Worm (Caenorhabditis elegans) whole organism, young adult: ENCODE measurements around the gene aptf-2.

Source experiments
- B0035.1 ChIP-seq: sonication (generic microtip); optimal IDR thresholded peaks from 2 replicates; lab custom pipeline; 2016; ENCODE audit warnings: missing genetic modification characterization, mild to moderate bottlenecking, missing compliant biosample characterization, missing genotype, missing genetic modification reagents
- B0261.1 ChIP-seq: sonication (generic microtip); optimal IDR thresholded peaks from 2 replicates; lab custom pipeline; 2016; ENCODE audit warnings: mild to moderate bottlenecking, missing genetic modification characterization, moderate library complexity, missing compliant biosample characterization
- F10E7.11 ChIP-seq: sonication (generic microtip); optimal IDR thresholded peaks from 2 replicates; lab custom pipeline; 2017; ENCODE audit warnings: mild to moderate bottlenecking, missing genetic modification characterization, moderate library complexity, missing compliant biosample characterization
- F57C9.4 ChIP-seq: sonication (generic microtip); optimal IDR thresholded peaks from 2 replicates; lab custom pipeline; 2017; ENCODE audit warnings: mild to moderate bottlenecking, missing genetic modification characterization, missing compliant biosample characterization
- K11D2.4 ChIP-seq: fragments of 200-800 bp; sonication (Bioruptor generic); IDR thresholded peaks from 2 replicates; pipeline ENCODE4 v1.3.6; 2022; ENCODE audit warnings: missing genetic modification reagents, missing genetic modification characterization, missing compliant biosample characterization
- K12H6.12 ChIP-seq: fragments of 200-800 bp; sonication (Bioruptor generic); optimal IDR thresholded peaks from 2 replicates; lab custom pipeline; 2018; ENCODE audit warnings: mild to moderate bottlenecking, missing genetic modification characterization, missing compliant biosample characterization
- Y53G8AR.9 ChIP-seq: fragments of 200-800 bp; sonication (Bioruptor generic); conservative IDR thresholded peaks from 2 replicates; pipeline ENCODE4 v1.3.6; 2022; ENCODE audit warnings: missing genetic modification reagents, missing genetic modification characterization, missing compliant biosample characterization
- Y56A3A.18 ChIP-seq: fragments of 200-800 bp; sonication (Bioruptor generic); IDR thresholded peaks from 2 replicates; pipeline ENCODE4 v1.3.6; 2022; ENCODE audit warnings: missing genetic modification reagents, missing genetic modification characterization, missing compliant biosample characterization
- Y67H2A.10 ChIP-seq: fragments of 200-800 bp; sonication (Bioruptor generic); conservative IDR thresholded peaks from 2 replicates; pipeline ENCODE4 v1.3.6; 2022; ENCODE audit warnings: missing genetic modification reagents, missing genetic modification characterization, missing compliant biosample characterization
- Y79H2A.3 ChIP-seq: fragments of 200-800 bp; sonication (Bioruptor generic); conservative IDR thresholded peaks from 2 replicates; pipeline ENCODE4 v1.3.6; 2022; ENCODE audit warnings: missing genetic modification reagents, missing genetic modification characterization, missing compliant biosample characterization
- Y95B8A.8 ChIP-seq: fragments of 200-800 bp; sonication (Bioruptor generic); IDR thresholded peaks from 2 replicates; pipeline ENCODE4 v1.3.6; 2022; ENCODE audit warnings: missing genetic modification reagents, missing genetic modification characterization, missing compliant biosample characterization
- atf-7 ChIP-seq: sonication (generic microtip); optimal IDR thresholded peaks from 2 replicates; lab custom pipeline; 2017; ENCODE audit warnings: mild to moderate bottlenecking, missing genetic modification characterization, missing compliant biosample characterization
- athp-1 ChIP-seq: sonication (generic microtip); optimal IDR thresholded peaks from 2 replicates; lab custom pipeline; 2017; ENCODE audit warnings: mild to moderate bottlenecking, missing genetic modification characterization, missing compliant biosample characterization
- bed-1 ChIP-seq: fragments of 200-800 bp; sonication (Bioruptor generic); IDR thresholded peaks from 2 replicates; pipeline ENCODE4 v1.3.6; 2022; ENCODE audit warnings: missing genetic modification reagents, missing genetic modification characterization, missing compliant biosample characterization
- bed-2 ChIP-seq: fragments of 200-800 bp; sonication (Bioruptor generic); IDR thresholded peaks from 2 replicates; pipeline ENCODE4 v1.3.6; 2022; ENCODE audit warnings: missing genetic modification reagents, missing genetic modification characterization, missing compliant biosample characterization
- cebp-1 ChIP-seq, 2 experiments: fragments of 200-800 bp in 1 of 2; sonication (Bioruptor generic) in 1 of 2; sonication (generic microtip) in 1 of 2; IDR thresholded peaks in 1 of 2; optimal IDR thresholded peaks in 1 of 2; 2 replicates each; pipeline versions ENCODE4 v1.3.6 to Lab custom; 2017 to 2022; ENCODE audit warnings: missing compliant biosample characterization in 2 of 2, missing genetic modification characterization in 2 of 2, mild to moderate bottlenecking in 1 of 2, missing genetic modification reagents in 1 of 2, moderate library complexity in 1 of 2
- ceh-91 ChIP-seq: fragments of 200-800 bp; sonication (Bioruptor generic); IDR thresholded peaks from 2 replicates; pipeline ENCODE4 v1.3.6; 2022; ENCODE audit warnings: missing genetic modification reagents, missing genetic modification characterization, missing compliant biosample characterization
- dox-1 ChIP-seq: fragments of 200-800 bp; sonication (Bioruptor generic); IDR thresholded peaks from 2 replicates; pipeline ENCODE4 v1.3.6; 2022; ENCODE audit warnings: missing genetic modification reagents, missing genetic modification characterization, missing compliant biosample characterization
- efl-1 ChIP-seq: fragments of 150-350 bp; optimal IDR thresholded peaks from 2 replicates; lab custom pipeline; 2014; ENCODE audit warnings: missing biosample characterization, missing genetic modification reagents, missing genetic modification characterization
- fkh-3 ChIP-seq: sonication (generic microtip); optimal IDR thresholded peaks from 2 replicates; lab custom pipeline; 2016; ENCODE audit warnings: mild to moderate bottlenecking, missing genetic modification characterization, missing compliant biosample characterization
- hmg-20 ChIP-seq: fragments of 200-800 bp; sonication (Bioruptor generic); IDR thresholded peaks from 2 replicates; pipeline ENCODE4 v1.3.6; 2022; ENCODE audit warnings: missing genetic modification reagents, missing genetic modification characterization, missing compliant biosample characterization
- hsf-1 ChIP-seq: fragments of 200-800 bp; sonication (Bioruptor generic); IDR thresholded peaks from 2 replicates; pipeline ENCODE4 v1.3.6; 2022; ENCODE audit warnings: missing genetic modification reagents, missing genetic modification characterization, missing compliant biosample characterization
- let-607 ChIP-seq, 2 experiments: fragments of 200-800 bp in 1 of 2; sonication (Bioruptor generic) in 1 of 2; sonication (generic microtip) in 1 of 2; optimal IDR thresholded peaks; 2 replicates each; lab custom pipeline; 2016 to 2018; ENCODE audit warnings: mild to moderate bottlenecking in 2 of 2, missing compliant biosample characterization in 2 of 2, missing genetic modification characterization in 2 of 2, moderate library complexity in 2 of 2, missing genotype in 1 of 2
- lin-40 ChIP-seq: sonication (generic microtip); optimal IDR thresholded peaks from 2 replicates; lab custom pipeline; 2016; ENCODE audit warnings: missing genetic modification characterization, mild to moderate bottlenecking, missing compliant biosample characterization, missing genotype, missing genetic modification reagents
- lin-54 ChIP-seq: fragments of 200-800 bp; sonication (Bioruptor generic); optimal IDR thresholded peaks from 2 replicates; lab custom pipeline; 2018; ENCODE audit warnings: mild to moderate bottlenecking, missing genetic modification characterization, missing compliant biosample characterization
- lir-1 ChIP-seq: fragments of 200-800 bp; sonication (Bioruptor generic); conservative IDR thresholded peaks from 2 replicates; pipeline ENCODE4 v1.3.6; 2022; ENCODE audit warnings: missing genetic modification reagents, missing genetic modification characterization, missing compliant biosample characterization
- madf-8 ChIP-seq: fragments of 200-800 bp; sonication (Bioruptor generic); conservative IDR thresholded peaks from 2 replicates; pipeline ENCODE4 v1.3.6; 2022; ENCODE audit warnings: missing genetic modification reagents, missing genetic modification characterization, missing compliant biosample characterization
- mel-28 ChIP-seq: sonication (generic microtip); optimal IDR thresholded peaks from 2 replicates; lab custom pipeline; 2016; ENCODE audit warnings: borderline replicate concordance, mild to moderate bottlenecking, missing genetic modification characterization, missing compliant biosample characterization
- mxl-1 ChIP-seq: sonication (generic microtip); optimal IDR thresholded peaks from 2 replicates; lab custom pipeline; 2016; ENCODE audit warnings: missing genetic modification characterization, missing compliant biosample characterization
- nfya-1 ChIP-seq: sonication (generic microtip); optimal IDR thresholded peaks from 2 replicates; lab custom pipeline; 2017; ENCODE audit warnings: antibody characterized with exemption, missing compliant biosample characterization, missing genetic modification characterization, borderline replicate concordance; ENCODE audit not compliant: insufficient read depth
- nfyb-1 ChIP-seq: fragments of 200-800 bp; sonication (Bioruptor generic); IDR thresholded peaks from 2 replicates; pipeline ENCODE4 v1.3.6; 2022; ENCODE audit warnings: missing genetic modification reagents, missing genetic modification characterization, missing compliant biosample characterization
- nhr-120 ChIP-seq: fragments of 200-800 bp; sonication (Bioruptor generic); IDR thresholded peaks from 2 replicates; pipeline ENCODE4 v1.3.6; 2022; ENCODE audit warnings: missing genetic modification characterization, missing compliant biosample characterization
- nhr-27 ChIP-seq: fragments of 200-800 bp; sonication (Bioruptor generic); optimal IDR thresholded peaks from 2 replicates; lab custom pipeline; 2018; ENCODE audit warnings: mild to moderate bottlenecking, missing genetic modification characterization, moderate library complexity, missing compliant biosample characterization
- nhr-80 ChIP-seq: sonication (generic microtip); optimal IDR thresholded peaks from 2 replicates; lab custom pipeline; 2016; ENCODE audit warnings: missing genetic modification characterization, missing compliant biosample characterization
- nhr-90 ChIP-seq: sonication (generic microtip); optimal IDR thresholded peaks from 2 replicates; lab custom pipeline; 2016; ENCODE audit warnings: missing genotype, mild to moderate bottlenecking, missing genetic modification characterization, missing compliant biosample characterization
- sdz-38 ChIP-seq: sonication (generic microtip); optimal IDR thresholded peaks from 2 replicates; lab custom pipeline; 2016; ENCODE audit warnings: missing genotype, missing genetic modification characterization, missing compliant biosample characterization
- snpc-1.3 ChIP-seq: sonication (generic microtip); optimal IDR thresholded peaks from 2 replicates; lab custom pipeline; 2017; ENCODE audit warnings: missing genetic modification characterization, mild to moderate bottlenecking, missing compliant biosample characterization, antibody characterized with exemption, moderate library complexity, missing genotype, missing genetic modification reagents; ENCODE audit not compliant: insufficient read depth
- snpc-4 ChIP-seq, 5 experiments: fragments of 150-350 bp in 1 of 5; sonication (generic microtip) in 4 of 5; optimal IDR thresholded peaks; 2 replicates each; lab custom pipeline; 2014 to 2018; ENCODE audit warnings: missing genetic modification characterization in 5 of 5, missing biosample characterization in 3 of 5, antibody characterized with exemption in 2 of 5, mild to moderate bottlenecking in 2 of 5, missing compliant biosample characterization in 2 of 5, missing genotype in 2 of 5, moderate library complexity in 2 of 5, missing genetic modification reagents in 1 of 5
- somi-1 ChIP-seq: fragments of 200-800 bp; sonication (Bioruptor generic); optimal IDR thresholded peaks from 2 replicates; lab custom pipeline; 2018; ENCODE audit warnings: mild to moderate bottlenecking, missing genetic modification characterization, missing compliant biosample characterization
- tbp1 ChIP-seq: fragments of 200-800 bp; sonication (Bioruptor generic); optimal IDR thresholded peaks from 2 replicates; lab custom pipeline; 2018; ENCODE audit warnings: mild to moderate bottlenecking, missing genetic modification characterization, missing compliant biosample characterization
- tlf-1 ChIP-seq: fragments of 200-800 bp; sonication (Bioruptor generic); optimal IDR thresholded peaks from 2 replicates; lab custom pipeline; 2018; ENCODE audit warnings: mild to moderate bottlenecking, missing genetic modification characterization, missing compliant biosample characterization
- unc-130 ChIP-seq: sonication (generic microtip); optimal IDR thresholded peaks from 2 replicates; lab custom pipeline; 2016; ENCODE audit warnings: missing genetic modification reagents, missing genetic modification characterization, missing compliant biosample characterization
- zfh-2 ChIP-seq: fragments of 200-800 bp; sonication (Bioruptor generic); conservative IDR thresholded peaks from 2 replicates; pipeline ENCODE4 v1.3.6; 2022; ENCODE audit warnings: missing genetic modification reagents, missing genetic modification characterization, missing compliant biosample characterization
- ztf-22 ChIP-seq: fragments of 200-800 bp; sonication (Bioruptor generic); optimal IDR thresholded peaks from 2 replicates; lab custom pipeline; 2018; ENCODE audit warnings: mild to moderate bottlenecking, missing genetic modification characterization, moderate library complexity, missing compliant biosample characterization
- ztf-26 ChIP-seq: sonication (generic microtip); optimal IDR thresholded peaks from 2 replicates; lab custom pipeline; 2017; ENCODE audit warnings: missing genetic modification characterization, missing compliant biosample characterization

aptf-2 gene

DNA sequence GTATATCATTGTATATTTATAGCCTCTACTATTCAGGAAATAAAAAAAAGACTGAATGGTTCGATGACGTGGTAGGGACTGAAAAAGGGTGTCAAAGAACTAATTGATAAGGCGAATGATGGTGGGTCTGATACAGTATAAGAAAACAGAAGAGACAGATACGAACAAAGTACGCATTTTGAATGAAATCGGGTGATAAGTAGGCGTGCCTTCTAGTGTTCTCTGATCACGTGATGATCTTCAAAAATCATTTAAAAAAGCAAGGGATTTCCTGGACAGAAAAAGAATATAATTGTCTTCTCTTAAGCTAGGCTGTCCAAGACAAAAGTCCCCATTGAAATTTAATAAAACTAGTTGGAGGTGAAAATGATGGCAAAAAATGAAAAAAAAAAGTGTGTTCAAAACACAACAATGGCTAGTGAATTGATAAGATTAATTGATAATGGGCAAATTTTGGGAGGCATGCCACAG is 22.6 kb downstream of the aptf-2 start:
- TF ChIP-seq sdz-38 (tag; lab: Kevin White, UChicago), result no peak
- 0 out of 2 replicates have a peak, but pooled peaks have one; percentile 12 for TF ChIP-seq K11D2.4 (GFP tag; lab: Robert Waterston, UW)
- TF ChIP-seq snpc-4 (GFP tag; optimal IDR thresholded peaks at IDR 0.05; lab: Kevin White, UChicago), result no peak
- TF ChIP-seq snpc-4 (tag; optimal IDR thresholded peaks at IDR 0.05; lab: Kevin White, UChicago), result peak in 1 of 4 experiments; percentile 0
- no peak for TF ChIP-seq F57C9.4 (tag; lab: Kevin White, UChicago)
- TF ChIP-seq nhr-90, result peak; percentile 53
- TF ChIP-seq cebp-1 (GFP tag; IDR thresholded peaks at IDR 0.05; lab: Robert Waterston, UW), result no peak; the same call in 1 of the 2 replicates
- TF ChIP-seq cebp-1 (tag; optimal IDR thresholded peaks at IDR 0.05; lab: Kevin White, UChicago), result peak; percentile 34
- TF ChIP-seq Y95B8A.8 (GFP tag; lab: Robert Waterston, UW), result no peak
- no peak for TF ChIP-seq zfh-2 (GFP tag; lab: Robert Waterston, UW)
- no peak for TF ChIP-seq nhr-27 (tag; lab: Kevin White, UChicago)
- peak; percentile 44 for TF ChIP-seq atf-7 (tag; lab: Kevin White, UChicago)
- TF ChIP-seq Y79H2A.3 (GFP tag; lab: Robert Waterston, UW), result no peak
- TF ChIP-seq F10E7.11 (tag; lab: Kevin White, UChicago), result no peak
- TF ChIP-seq ceh-91, result no peak
- no peak for TF ChIP-seq nfya-1
- no peak for TF ChIP-seq efl-1 (GFP tag; lab: Kevin White, UChicago)
- TF ChIP-seq athp-1 (tag; lab: Kevin White, UChicago), result no peak
- TF ChIP-seq tbp1 (GFP tag; lab: Kevin White, UChicago), result peak; percentile 7
- TF ChIP-seq lin-40 (tag; lab: Kevin White, UChicago), result peak; percentile 77
- TF ChIP-seq unc-130 (GFP tag; lab: Kevin White, UChicago), result no peak
- no peak for TF ChIP-seq nhr-120 (GFP tag; lab: Robert Waterston, UW)
- TF ChIP-seq Y53G8AR.9, result 0 out of 2 replicates have a peak, but pooled peaks have one; percentile 41
- TF ChIP-seq tlf-1, result peak; percentile 5
- TF ChIP-seq hsf-1 (GFP tag; lab: Robert Waterston, UW), result no peak
- TF ChIP-seq ztf-26, result peak; percentile 55
- TF ChIP-seq mel-28 (tag; lab: Kevin White, UChicago), result no peak
- no peak for TF ChIP-seq mxl-1 (tag; lab: Kevin White, UChicago)
- TF ChIP-seq madf-8, result no peak
- TF ChIP-seq snpc-1.3 (tag; lab: Kevin White, UChicago), result no peak
- no peak for TF ChIP-seq B0261.1 (tag; lab: Kevin White, UChicago)
- no peak for TF ChIP-seq dox-1
- TF ChIP-seq somi-1 (GFP tag; lab: Kevin White, UChicago), result peak; percentile 25
- TF ChIP-seq Y56A3A.18 (GFP tag; lab: Robert Waterston, UW), result no peak
- TF ChIP-seq lin-54 (GFP tag; lab: Kevin White, UChicago), result no peak
- no peak for TF ChIP-seq bed-1
- no peak for TF ChIP-seq K12H6.12 (tag; lab: Kevin White, UChicago)
- no peak for TF ChIP-seq hmg-20 (GFP tag; lab: Robert Waterston, UW)
- TF ChIP-seq nhr-80, result peak; percentile 81
- no peak for TF ChIP-seq fkh-3 (tag; lab: Kevin White, UChicago)
- no peak for TF ChIP-seq B0035.1 (tag; lab: Kevin White, UChicago)
- TF ChIP-seq ztf-22 (GFP tag; lab: Kevin White, UChicago), result peak; percentile 38
- 0 out of 2 replicates have a peak, but pooled peaks have one; percentile 7 for TF ChIP-seq lir-1 (GFP tag; lab: Robert Waterston, UW)
- TF ChIP-seq nfyb-1, result peak; percentile 69
- TF ChIP-seq bed-2 (GFP tag; lab: Robert Waterston, UW), result no peak
- TF ChIP-seq Y67H2A.10 (GFP tag; lab: Robert Waterston, UW), result no peak
- peak in 1 of 2 experiments; percentile 41 for TF ChIP-seq let-607 (tag; optimal IDR thresholded peaks at IDR 0.05; lab: Kevin White, UChicago)
